Worm (Caenorhabditis elegans): ENCODE results near the gene tdo-2.

The tdo-2 gene

DNA sequence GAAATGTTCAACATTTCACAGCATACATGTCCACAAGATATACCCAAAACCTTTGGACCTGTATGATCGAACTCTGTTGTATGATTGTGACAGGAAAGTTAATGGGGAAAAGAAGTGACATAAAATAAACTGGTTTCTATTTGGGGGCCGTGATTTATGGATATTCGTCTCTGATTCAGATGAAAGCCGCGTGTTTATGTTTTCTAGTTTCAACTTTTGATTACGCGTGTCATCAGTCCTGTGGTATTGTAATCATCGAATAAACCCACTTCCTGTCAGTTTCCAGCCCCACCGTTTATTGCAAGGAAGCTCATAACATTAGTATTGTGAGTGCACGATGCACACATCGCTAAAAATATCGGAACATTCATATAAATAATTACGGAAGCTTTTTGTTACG, 2.5 kb upstream of the tdo-2 start:
- TF ChIP-seq sea-2 (GFP tag; optimal IDR thresholded peaks at IDR 0.05) (no peak), nhr-43 (tag; optimal IDR thresholded peaks at IDR 0.05; ENCODE audit: poor library complexity, severe bottlenecking) (peak; percentile 68), lin-15B (tag; optimal IDR thresholded peaks at IDR 0.05) (no peak), ceh-16 (tag; optimal IDR thresholded peaks at IDR 0.05) (no peak), nhr-23 (tag; optimal IDR thresholded peaks at IDR 0.05) (peak; percentile 74), pha-4 (tag; optimal IDR thresholded peaks at IDR 0.05) (no peak), egl-5 (tag; optimal IDR thresholded peaks at IDR 0.05) (no peak), ZK546.5 (tag; optimal IDR thresholded peaks at IDR 0.05) (no peak), ceh-28 (tag; optimal IDR thresholded peaks at IDR 0.05) (no peak), nfya-1 (tag; optimal IDR thresholded peaks at IDR 0.05; ENCODE audit: insufficient read depth) (no peak), elt-1 (tag; optimal IDR thresholded peaks at IDR 0.05) (no peak), nhr-28 (tag; optimal IDR thresholded peaks at IDR 0.05) (no peak), fos-1 (tag; optimal IDR thresholded peaks at IDR 0.05) (no peak), fkh-2 (tag; optimal IDR thresholded peaks at IDR 0.05) (no peak), ceh-9 (tag; optimal IDR thresholded peaks at IDR 0.05) (no peak), ama-1 (optimal IDR thresholded peaks at IDR 0.05) (no peak), eor-1 (tag; optimal IDR thresholded peaks at IDR 0.05) (no peak), nhr-25 (tag; optimal IDR thresholded peaks at IDR 0.05) (peak; percentile 74), elt-2 (tag; optimal IDR thresholded peaks at IDR 0.05) (no peak), skn-1 (tag; optimal IDR thresholded peaks at IDR 0.05) (no peak), nhr-76 (tag; optimal IDR thresholded peaks at IDR 0.05) (no peak), ceh-82 (tag; optimal IDR thresholded peaks at IDR 0.05) (no peak), unc-39 (tag; optimal IDR thresholded peaks at IDR 0.05) (no peak), daf-12 (tag; optimal IDR thresholded peaks at IDR 0.05) (no peak)

DNA sequence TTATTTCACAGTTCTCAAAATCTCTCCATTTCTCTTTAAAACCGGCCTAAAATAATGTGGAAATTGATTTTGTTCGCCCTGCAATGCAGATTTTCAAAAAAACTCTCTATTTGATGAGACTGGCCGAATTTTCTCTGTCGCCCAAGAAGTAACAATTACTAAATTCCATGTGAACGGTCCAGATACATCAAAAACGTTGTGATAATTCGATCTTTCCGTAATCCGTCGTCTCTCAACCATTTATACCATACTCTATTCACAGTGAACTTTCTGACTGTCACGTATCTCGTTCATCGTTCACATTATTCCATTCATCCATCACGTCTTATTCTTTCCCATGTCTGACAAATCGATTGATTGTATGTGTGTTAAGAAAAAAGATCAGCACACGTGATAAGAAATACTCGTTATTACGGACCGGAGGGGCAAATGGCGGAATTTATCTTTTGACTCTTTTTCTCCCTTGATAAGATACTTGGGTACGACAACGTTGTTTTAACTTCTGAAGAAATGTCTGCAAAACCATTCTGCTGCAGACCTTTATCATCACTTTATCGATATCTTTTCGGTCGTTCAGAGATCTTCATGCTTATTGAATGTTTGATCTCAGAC, 1.4 kb upstream of the tdo-2 start:
- TF ChIP-seq elt-2 (tag; optimal IDR thresholded peaks at IDR 0.05) (no peak), mdl-1 (tag; optimal IDR thresholded peaks at IDR 0.05) (no peak), nhr-43 (tag; optimal IDR thresholded peaks at IDR 0.05; ENCODE audit: poor library complexity, severe bottlenecking) (peak; percentile 92), tbx-2 (tag; optimal IDR thresholded peaks at IDR 0.05) (peak; percentile 13), elt-3 (tag; optimal IDR thresholded peaks at IDR 0.05) (peak in 2 of 3 experiments; percentile 89 to 92), ama-1 (optimal IDR thresholded peaks at IDR 0.05) (peak; percentile 66), nhr-25 (tag; optimal IDR thresholded peaks at IDR 0.05) (peak; percentile 80), nhr-23 (tag; optimal IDR thresholded peaks at IDR 0.05) (peak; percentile 84), nhr-67 (tag; optimal IDR thresholded peaks at IDR 0.05) (no peak)

DNA sequence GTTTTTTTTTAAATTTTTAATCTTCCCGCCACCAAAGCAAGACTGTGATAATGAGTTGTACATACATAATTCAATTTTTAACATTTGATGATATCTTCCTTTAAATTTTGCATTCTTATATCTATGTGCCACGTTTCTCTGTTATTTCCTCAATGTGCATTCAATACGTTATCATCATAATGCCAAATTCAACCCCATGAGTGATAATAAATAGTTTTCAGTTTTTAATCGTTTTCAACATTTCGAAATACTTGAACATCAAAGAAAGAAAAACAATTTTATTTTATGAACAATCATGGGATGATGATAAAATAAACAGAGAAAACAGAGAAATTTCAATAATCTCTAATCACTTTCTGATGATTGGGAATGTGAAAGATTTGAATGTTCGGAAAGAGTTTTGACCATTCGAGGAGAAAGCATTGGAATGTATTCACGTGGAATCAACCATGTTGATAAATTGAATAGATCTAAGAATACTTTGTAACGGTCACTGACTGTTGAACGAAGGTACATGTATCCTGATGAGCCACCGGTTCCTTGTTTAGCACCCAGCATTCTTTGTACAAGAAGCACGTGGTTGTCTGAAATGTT, 2.3 kb downstream of the tdo-2 start:
- TF ChIP-seq zag-1 (tag; optimal IDR thresholded peaks at IDR 0.05) (no peak), ceh-28 (tag; optimal IDR thresholded peaks at IDR 0.05) (peak; percentile 37), mdl-1 (tag; optimal IDR thresholded peaks at IDR 0.05) (no peak), unc-62 (GFP tag; optimal IDR thresholded peaks at IDR 0.05) (no peak), nhr-237 (tag; optimal IDR thresholded peaks at IDR 0.05) (no peak), nhr-11 (tag; optimal IDR thresholded peaks at IDR 0.05) (no peak), jun-1 (tag; optimal IDR thresholded peaks at IDR 0.05) (no peak), nhr-43 (tag; optimal IDR thresholded peaks at IDR 0.05; ENCODE audit: poor library complexity, severe bottlenecking) (peak; percentile 16), fkh-2 (tag; optimal IDR thresholded peaks at IDR 0.05) (no peak), R02D3.7 (tag; optimal IDR thresholded peaks at IDR 0.05) (no peak), fkh-10 (GFP tag; optimal IDR thresholded peaks at IDR 0.05) (no peak), elt-2 (tag; optimal IDR thresholded peaks at IDR 0.05) (peak; percentile 87), aly-2 (tag; optimal IDR thresholded peaks at IDR 0.05) (no peak), nhr-28 (tag; optimal IDR thresholded peaks at IDR 0.05) (no peak), ama-1 (optimal IDR thresholded peaks at IDR 0.05) (peak; percentile 2), skn-1 (tag; optimal IDR thresholded peaks at IDR 0.05) (peak; percentile 92), nhr-12 (tag; optimal IDR thresholded peaks at IDR 0.05) (no peak), nhr-67 (tag; optimal IDR thresholded peaks at IDR 0.05) (no peak), ceh-16 (tag; optimal IDR thresholded peaks at IDR 0.05) (no peak), hmg-11 (tag; optimal IDR thresholded peaks at IDR 0.05) (no peak), ceh-82 (tag; optimal IDR thresholded peaks at IDR 0.05) (no peak), lsy-12 (tag; optimal IDR thresholded peaks at IDR 0.05) (peak; percentile 40), nhr-23 (tag; optimal IDR thresholded peaks at IDR 0.05) (peak; percentile 20), snpc-4 (tag; optimal IDR thresholded peaks at IDR 0.05) (no peak), eor-1 (tag; optimal IDR thresholded peaks at IDR 0.05) (no peak), tbx-2 (tag; optimal IDR thresholded peaks at IDR 0.05) (no peak), ztf-11 (tag; optimal IDR thresholded peaks at IDR 0.05) (no peak), nhr-77 (tag; optimal IDR thresholded peaks at IDR 0.05) (no peak), nhr-76 (tag; optimal IDR thresholded peaks at IDR 0.05) (no peak), pqm-1 (tag; optimal IDR thresholded peaks at IDR 0.05) (peak; percentile 42), nhr-25 (tag; optimal IDR thresholded peaks at IDR 0.05) (peak; percentile 17), ztf-4 (tag; optimal IDR thresholded peaks at IDR 0.05) (peak; percentile 24), fos-1 (tag; optimal IDR thresholded peaks at IDR 0.05) (peak; percentile 18), elt-1 (tag; optimal IDR thresholded peaks at IDR 0.05) (no peak), sea-2 (GFP tag; optimal IDR thresholded peaks at IDR 0.05) (no peak), lin-15B (tag; optimal IDR thresholded peaks at IDR 0.05) (no peak), nfya-1 (tag; optimal IDR thresholded peaks at IDR 0.05; ENCODE audit: insufficient read depth) (no peak), daf-12 (tag; optimal IDR thresholded peaks at IDR 0.05) (no peak), lin-39 (tag; optimal IDR thresholded peaks at IDR 0.05) (no peak)

Measured in whole organism, L3 larva.